Fruit fly (Drosophila melanogaster) whole organism, embryonic: Measurements from ENCODE around the gene caps.
A peak's percentile ranks its signal among the peaks of the same experiment; 100 is the strongest.

Source experiments
- Atf6 ChIP-seq: fragments of 200-800 bp; sonication (Bioruptor generic); IDR thresholded peaks from 2 replicates; pipeline ENCODE4 v1.3.6; 2022; ENCODE audit warnings: missing biosample characterization, missing genetic modification characterization
- Awh ChIP-seq: fragments of 200-800 bp; sonication (Bioruptor generic); IDR thresholded peaks from 2 replicates; pipeline ENCODE4, ENCODE4 v1.3.6; 2022; ENCODE audit warnings: missing biosample characterization, missing genetic modification characterization
- Bgb ChIP-seq: fragments of 200-800 bp; sonication (Bioruptor generic); IDR thresholded peaks from 2 replicates; pipeline ENCODE4 v1.3.6; 2022; ENCODE audit warnings: missing biosample characterization, missing genetic modification characterization; ENCODE audit not compliant: partially characterized antibody
- CG10543 ChIP-seq: fragments of 200-800 bp; sonication (Bioruptor generic); optimal IDR thresholded peaks from 3 replicates; lab custom pipeline; 2017; ENCODE audit warnings: missing biosample characterization, mild to moderate bottlenecking, missing genetic modification characterization, moderate library complexity
- CG10959 ChIP-seq: fragments of 200-800 bp; sonication (Bioruptor generic); IDR thresholded peaks from 2 replicates; pipeline ENCODE4 v1.3.6; 2022; ENCODE audit warnings: missing biosample characterization, missing genetic modification characterization
- CG11723 ChIP-seq: fragments of 200-800 bp; sonication (Bioruptor generic); optimal IDR thresholded peaks from 2 replicates; lab custom pipeline; 2017; ENCODE audit warnings: missing biosample characterization, mild to moderate bottlenecking, missing genetic modification characterization
- CG12155 ChIP-seq: fragments of 200-800 bp; sonication (Bioruptor generic); optimal IDR thresholded peaks from 3 replicates; lab custom pipeline; 2016; ENCODE audit warnings: missing biosample characterization, missing genetic modification characterization
- CG14667 ChIP-seq: fragments of 200-800 bp; sonication (Bioruptor generic); IDR thresholded peaks from 2 replicates; pipeline ENCODE4 v1.3.6; 2022; ENCODE audit warnings: missing biosample characterization, missing genetic modification characterization
- CG17568 ChIP-seq: fragments of 200-800 bp; sonication (Bioruptor generic); optimal IDR thresholded peaks from 2 replicates; lab custom pipeline; 2018; ENCODE audit warnings: missing biosample characterization, mild to moderate bottlenecking, missing genetic modification characterization, moderate library complexity
- CG2889 ChIP-seq: fragments of 200-800 bp; sonication (Bioruptor generic); IDR thresholded peaks from 3 replicates; pipeline ENCODE4 v1.3.6; 2022; ENCODE audit warnings: missing biosample characterization, missing genetic modification characterization
- CG31441 ChIP-seq: fragments of 200-800 bp; sonication (Bioruptor generic); IDR thresholded peaks from 2 replicates; pipeline ENCODE4 v1.3.6; 2022; ENCODE audit warnings: missing biosample characterization, missing genetic modification characterization
- CG4404 ChIP-seq: fragments of 200-800 bp; sonication (Bioruptor generic); IDR thresholded peaks from 2 replicates; pipeline ENCODE4 v1.3.6; 2022; ENCODE audit warnings: missing biosample characterization, missing genetic modification characterization
- CG5180 ChIP-seq: fragments of 200-800 bp; sonication (Bioruptor generic); optimal IDR thresholded peaks from 3 replicates; lab custom pipeline; 2017; ENCODE audit warnings: missing biosample characterization, missing genetic modification characterization, mild to moderate bottlenecking, moderate library complexity, missing genetic modification reagents
- CG6254 ChIP-seq: fragments of 200-800 bp; sonication (Bioruptor generic); optimal IDR thresholded peaks from 3 replicates; lab custom pipeline; 2017; ENCODE audit warnings: mild to moderate bottlenecking, missing biosample characterization, missing genetic modification reagents, missing genetic modification characterization
- CG6654 ChIP-seq: fragments of 200-800 bp; sonication (Bioruptor generic); optimal IDR thresholded peaks from 2 replicates; lab custom pipeline; 2017; ENCODE audit warnings: missing biosample characterization, mild to moderate bottlenecking, missing genetic modification characterization
- CG6689 ChIP-seq: fragments of 200-800 bp; sonication (Bioruptor generic); IDR thresholded peaks from 2 replicates; pipeline ENCODE4 v1.3.6; 2022; ENCODE audit warnings: missing biosample characterization, missing genetic modification characterization
- CG8290 ChIP-seq, 3 experiments: fragments of 200-800 bp; sonication (Bioruptor generic); optimal IDR thresholded peaks; 2 replicates each; lab custom pipeline; 2016 to 2019; ENCODE audit warnings: missing biosample characterization in 3 of 3, missing genetic modification characterization in 3 of 3, mild to moderate bottlenecking in 2 of 3, moderate library complexity in 1 of 3
- CG8765 ChIP-seq: fragments of 200-800 bp; sonication (Bioruptor generic); IDR thresholded peaks from 2 replicates; pipeline ENCODE4 v1.3.6; 2022; ENCODE audit warnings: missing biosample characterization, missing genetic modification characterization
- CG9437 ChIP-seq: fragments of 200-800 bp; sonication (Bioruptor generic); optimal IDR thresholded peaks from 2 replicates; lab custom pipeline; 2018; ENCODE audit warnings: missing biosample characterization, mild to moderate bottlenecking, missing genetic modification characterization
- CG9609 ChIP-seq: fragments of 200-800 bp; sonication (Bioruptor generic); optimal IDR thresholded peaks from 3 replicates; lab custom pipeline; 2016; ENCODE audit warnings: missing biosample characterization, missing genetic modification characterization
- CoRest ChIP-seq: fragments of 200-800 bp; sonication (Bioruptor generic); optimal IDR thresholded peaks from 3 replicates; lab custom pipeline; 2018; ENCODE audit warnings: missing biosample characterization, mild to moderate bottlenecking, missing genetic modification characterization, moderate library complexity
- Dll ChIP-seq: fragments of 200-800 bp; sonication (Bioruptor generic); IDR thresholded peaks from 4 replicates; pipeline ENCODE4 v1.3.6; 2022; ENCODE audit warnings: missing biosample characterization, missing genetic modification characterization; ENCODE audit not compliant: partially characterized antibody
- Doc2 ChIP-seq: fragments of 200-800 bp; sonication (Bioruptor generic); IDR thresholded peaks from 2 replicates; pipeline ENCODE4 v1.3.6; 2022; ENCODE audit warnings: missing biosample characterization, missing genetic modification characterization
- Drgx ChIP-seq: fragments of 200-800 bp; sonication (Bioruptor generic); IDR thresholded peaks from 2 replicates; pipeline ENCODE4 v1.3.6; 2022; ENCODE audit warnings: missing biosample characterization, missing genetic modification characterization
- MTF-1 ChIP-seq: fragments of 200-800 bp; sonication (Bioruptor generic); optimal IDR thresholded peaks from 2 replicates; lab custom pipeline; 2018; ENCODE audit warnings: missing biosample characterization, mild to moderate bottlenecking, missing genetic modification characterization, borderline replicate concordance
- Trl ChIP-seq, 3 experiments: fragments of >200 bp in 2 of 3; fragments of 200-800 bp in 1 of 3; sonication (Bioruptor generic) in 1 of 3; optimal IDR thresholded peaks; 2 replicates in 1 of 3; 3 replicates in 2 of 3; lab custom pipeline; 2016 to 2017; ENCODE audit warnings: missing biosample characterization in 1 of 3, missing genetic modification characterization in 1 of 3
- Xbp1 ChIP-seq: fragments of 200-800 bp; sonication (Bioruptor generic); optimal IDR thresholded peaks from 3 replicates; lab custom pipeline; 2016; ENCODE audit warnings: missing biosample characterization, mild to moderate bottlenecking, missing genetic modification characterization
- ash1 ChIP-seq: fragments of 200-800 bp; sonication (Bioruptor generic); optimal IDR thresholded peaks from 2 replicates; lab custom pipeline; 2018; ENCODE audit warnings: missing biosample characterization, mild to moderate bottlenecking, missing genetic modification characterization
- dan ChIP-seq: fragments of 200-800 bp; sonication (Bioruptor generic); IDR thresholded peaks from 2 replicates; pipeline ENCODE4 v1.3.6; 2022; ENCODE audit warnings: missing biosample characterization, missing genetic modification characterization
- dmrt11E ChIP-seq: fragments of 200-800 bp; sonication (Bioruptor generic); optimal IDR thresholded peaks from 3 replicates; lab custom pipeline; 2018; ENCODE audit warnings: missing biosample characterization, mild to moderate bottlenecking, missing genetic modification characterization, moderate library complexity
- gcm ChIP-seq: fragments of 200-800 bp; sonication (Bioruptor generic); optimal IDR thresholded peaks from 2 replicates; lab custom pipeline; 2019; ENCODE audit warnings: missing biosample characterization, mild to moderate bottlenecking, missing genetic modification characterization, moderate library complexity
- hkb ChIP-seq, 2 experiments: fragments of 200-800 bp in 1 of 2; fragments of >200 bp in 1 of 2; sonication (Bioruptor generic) in 1 of 2; IDR thresholded peaks in 1 of 2; optimal IDR thresholded peaks in 1 of 2; 2 replicates each; pipeline versions ENCODE4 v1.3.6 to Lab custom; 2017 to 2022; ENCODE audit warnings: missing biosample characterization in 1 of 2, missing genetic modification characterization in 1 of 2
- jumu ChIP-seq: fragments of 200-800 bp; sonication (Bioruptor generic); optimal IDR thresholded peaks from 3 replicates; lab custom pipeline; 2016; ENCODE audit warnings: missing biosample characterization, missing genetic modification characterization
- nmo ChIP-seq: fragments of 200-800 bp; sonication (Bioruptor generic); optimal IDR thresholded peaks from 2 replicates; lab custom pipeline; 2018; ENCODE audit warnings: missing biosample characterization, mild to moderate bottlenecking, missing genetic modification characterization, moderate library complexity
- oc ChIP-seq: fragments of 200-800 bp; sonication (Bioruptor generic); optimal IDR thresholded peaks from 2 replicates; lab custom pipeline; 2018; ENCODE audit warnings: missing biosample characterization, mild to moderate bottlenecking, missing genetic modification characterization, moderate library complexity
- slp2 ChIP-seq: fragments of 200-800 bp; sonication (Bioruptor generic); optimal IDR thresholded peaks from 2 replicates; lab custom pipeline; 2016; ENCODE audit warnings: missing biosample characterization, missing genetic modification characterization
- tna ChIP-seq: fragments of 200-800 bp; sonication (Bioruptor generic); IDR thresholded peaks from 2 replicates; pipeline ENCODE4 v1.3.6; 2022; ENCODE audit warnings: missing biosample characterization, missing genetic modification characterization; ENCODE audit not compliant: partially characterized antibody
- twi ChIP-seq: fragments of 200-800 bp; optimal IDR thresholded peaks from 2 replicates; lab custom pipeline; 2019; ENCODE audit warnings: missing biosample characterization, mild to moderate bottlenecking, missing genetic modification characterization, moderate library complexity
- vnd ChIP-seq: fragments of 200-800 bp; sonication (Bioruptor generic); IDR thresholded peaks from 3 replicates; pipeline ENCODE4 v1.3.6; 2022; ENCODE audit warnings: missing biosample characterization, missing genetic modification characterization; ENCODE audit not compliant: partially characterized antibody
- wdn ChIP-seq: fragments of 200-800 bp; sonication (Bioruptor generic); IDR thresholded peaks from 2 replicates; pipeline ENCODE4 v1.3.6; 2022; ENCODE audit warnings: missing biosample characterization, missing genetic modification characterization

The caps gene

dm6 chr3L:13223360-13224028, 5.0 kb upstream of the caps start (continued):
- TF ChIP-seq tna (GFP tag; lab: Robert Waterston, UW) (no peak), vnd (GFP tag; lab: Robert Waterston, UW) (no peak), CG9437 (GFP tag; lab: Kevin White, UChicago) (peak; percentile 84), CG6254 (GFP tag; lab: Kevin White, UChicago) (peak; percentile 11), dmrt11E (tag; lab: Kevin White, UChicago) (peak; percentile 43), Trl (optimal IDR thresholded peaks at IDR 0.05; lab: Kevin White, UChicago) (no peak), Trl (GFP tag; optimal IDR thresholded peaks at IDR 0.05; lab: Kevin White, UChicago) (no peak), MTF-1 (GFP tag; lab: Kevin White, UChicago) (no peak), ash1 (GFP tag; lab: Kevin White, UChicago) (no peak), CG8290 (GFP tag; optimal IDR thresholded peaks at IDR 0.05; lab: Kevin White, UChicago) (peak; percentile 5), CG8290 (tag; optimal IDR thresholded peaks at IDR 0.05; lab: Kevin White, UChicago) (no peak), twi (no peak), CG6654 (GFP tag; lab: Kevin White, UChicago) (no peak), CoRest (tag; lab: Kevin White, UChicago) (peak; percentile 20), CG11723 (no peak), CG4404 (GFP tag; lab: Robert Waterston, UW) (no peak), Dll (GFP tag; lab: Robert Waterston, UW) (no peak), hkb (optimal IDR thresholded peaks at IDR 0.05; lab: Kevin White, UChicago) (no peak), hkb (GFP tag; IDR thresholded peaks at IDR 0.05; lab: Robert Waterston, UW) (no peak), CG14667 (GFP tag; lab: Robert Waterston, UW) (no peak), CG10543 (GFP tag; lab: Kevin White, UChicago) (no peak), CG9609 (GFP tag; lab: Kevin White, UChicago) (no peak), dan (GFP tag; lab: Robert Waterston, UW) (no peak), CG31441 (peak; percentile 51; the same call in 1 of the 2 replicates), Awh (GFP tag; lab: Robert Waterston, UW) (no peak), CG10959 (GFP tag; lab: Robert Waterston, UW) (no peak), CG2889 (GFP tag; lab: Robert Waterston, UW) (no peak), wdn (no peak), gcm (GFP tag; lab: Kevin White, UChicago) (peak; percentile 1), jumu (GFP tag; lab: Kevin White, UChicago) (no peak), Xbp1 (GFP tag; lab: Kevin White, UChicago) (no peak), Doc2 (GFP tag; lab: Robert Waterston, UW) (no peak), CG12155 (GFP tag; lab: Kevin White, UChicago) (no peak), CG5180 (no peak), CG6689 (GFP tag; lab: Robert Waterston, UW) (no peak), Bgb (GFP tag; lab: Robert Waterston, UW) (no peak), oc (no peak), CG17568 (GFP tag; lab: Kevin White, UChicago) (no peak), CG8765 (GFP tag; lab: Robert Waterston, UW) (no peak), Drgx (no peak), slp2 (GFP tag; lab: Kevin White, UChicago) (no peak), Atf6 (GFP tag; lab: Robert Waterston, UW) (no peak), nmo (no peak)
- TF ChIP-seq, all 482 proteins: peak for 44
